Worm (Caenorhabditis elegans): Measurements from ENCODE around the gene nlp-5.

DNA sequence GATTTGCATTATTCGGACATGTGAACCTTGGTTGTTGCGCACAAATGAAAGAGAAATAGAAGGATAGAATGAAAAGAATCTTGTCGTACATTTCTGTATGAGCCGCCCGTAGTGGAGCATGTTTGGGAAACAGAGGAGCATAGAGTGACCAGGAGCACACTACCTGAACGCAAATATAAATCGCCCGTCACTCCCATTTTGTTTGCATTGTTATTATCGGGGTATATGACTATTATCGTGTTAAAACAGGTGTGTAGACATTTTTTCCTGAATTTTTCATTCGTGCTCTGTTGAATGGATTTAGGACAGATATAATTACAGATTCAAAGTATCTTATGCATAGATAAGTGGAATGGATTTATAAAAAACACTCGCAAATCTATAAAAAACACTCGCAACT lies 31.1 kb downstream of the nlp-5 start, which contains the start of gene K01C8.2:
- TF ChIP-seq elt-3 (tag; optimal IDR thresholded peaks at IDR 0.05) (no peak), ceh-43 (GFP tag; optimal IDR thresholded peaks at IDR 0.05) (no peak), mep-1 (tag; optimal IDR thresholded peaks at IDR 0.05) (no peak), ztf-11 (tag; optimal IDR thresholded peaks at IDR 0.05) (no peak), lsy-2 (tag; optimal IDR thresholded peaks at IDR 0.05) (no peak), ceh-39 (tag; optimal IDR thresholded peaks at IDR 0.05) (no peak), nhr-76 (tag; optimal IDR thresholded peaks at IDR 0.05) (no peak), snpc-4 (tag; optimal IDR thresholded peaks at IDR 0.05) (no peak), hlh-1 (tag; optimal IDR thresholded peaks at IDR 0.05) (no peak), nhr-237 (tag; optimal IDR thresholded peaks at IDR 0.05) (no peak)

Measured in whole organism, mixed stage, embryonic.